Worm (Caenorhabditis elegans): ENCODE results near the gene unc-62.

Gene unc-62

DNA sequence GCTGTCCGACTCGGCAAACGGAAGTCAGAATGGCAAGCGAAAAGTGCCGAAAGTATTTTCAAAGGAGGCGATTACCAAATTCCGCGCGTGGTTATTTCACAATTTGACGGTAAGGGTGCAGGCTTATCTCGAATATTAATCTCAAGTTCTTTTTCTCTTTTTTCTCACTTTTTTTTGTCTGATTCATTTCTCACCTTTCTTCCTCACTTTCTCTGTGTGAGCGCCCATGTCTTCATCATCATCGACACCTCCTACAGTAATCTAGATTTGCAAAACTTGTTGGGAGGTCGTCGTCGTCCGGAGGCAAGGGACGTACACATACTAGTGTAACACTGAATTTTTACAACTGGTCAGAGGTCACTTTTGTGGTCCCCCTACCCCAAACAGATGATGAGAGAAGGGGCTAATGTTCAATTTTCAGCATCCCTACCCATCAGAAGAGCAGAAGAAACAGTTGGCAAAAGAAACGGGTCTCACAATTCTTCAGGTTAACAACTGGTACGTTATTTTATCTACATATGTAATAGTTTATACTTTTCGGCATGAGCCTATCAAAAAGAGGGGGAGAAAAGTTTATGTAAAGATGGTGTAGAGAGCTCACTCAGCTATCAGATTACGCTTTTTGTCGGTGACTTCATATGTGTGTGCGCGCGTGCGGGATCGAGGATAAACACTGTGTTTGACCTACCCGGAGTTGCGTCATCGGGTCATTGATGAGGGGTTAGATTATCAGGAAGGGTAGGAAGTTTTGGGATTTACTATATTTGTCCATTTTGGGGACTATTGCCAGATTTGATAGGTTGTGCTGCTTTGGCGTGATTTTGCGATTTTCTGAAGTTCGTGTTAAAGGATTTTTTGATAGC lies 8.4 kb downstream of the unc-62 start:
- TF ChIP-seq sptf-1 (tag; optimal IDR thresholded peaks at IDR 0.05) (no peak), fos-1 (tag; optimal IDR thresholded peaks at IDR 0.05) (no peak), tbx-2 (tag; optimal IDR thresholded peaks at IDR 0.05) (no peak), ama-1 (optimal IDR thresholded peaks at IDR 0.05) (no peak), lin-14 (GFP tag; optimal IDR thresholded peaks at IDR 0.05) (peak; percentile 40), lin-15B (tag; optimal IDR thresholded peaks at IDR 0.05) (no peak), lsy-2 (tag; optimal IDR thresholded peaks at IDR 0.05) (peak in 1 of 2 experiments; percentile 60), pqm-1 (tag; optimal IDR thresholded peaks at IDR 0.05) (no peak), blmp-1 (tag; optimal IDR thresholded peaks at IDR 0.05) (peak; percentile 88), rnt-1 (tag; optimal IDR thresholded peaks at IDR 0.05) (no peak), nhr-85 (tag) (peak; percentile 78), tlp-1 (tag; optimal IDR thresholded peaks at IDR 0.05) (peak; percentile 9), efl-1 (optimal IDR thresholded peaks at IDR 0.05) (no peak), efl-1 (GFP tag; optimal IDR thresholded peaks at IDR 0.05 in 1 of 2) (peak in 1 of 2 experiments; percentile 76), dsc-1 (tag; optimal IDR thresholded peaks at IDR 0.05) (no peak), egl-27 (tag; optimal IDR thresholded peaks at IDR 0.05) (no peak)

DNA sequence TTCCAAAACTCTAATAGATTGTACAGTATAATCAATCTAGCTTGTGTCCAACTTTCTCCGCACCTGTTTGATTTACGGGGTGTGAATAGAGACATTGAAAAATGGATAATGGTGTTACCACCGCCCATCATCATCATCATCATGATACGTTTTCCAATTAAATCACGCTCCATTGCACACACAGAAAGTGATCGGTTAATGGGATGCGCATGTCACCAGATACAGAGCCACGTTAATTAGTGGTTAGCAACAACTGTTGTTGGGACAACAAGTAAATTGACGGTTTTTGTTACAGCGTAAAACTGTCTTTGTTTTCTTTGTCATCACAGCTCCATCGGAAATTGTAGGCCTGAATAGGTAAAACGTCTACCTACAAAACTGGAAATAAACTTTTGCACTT lies 9.4 kb downstream of the unc-62 start:
- TF ChIP-seq tbx-2 (tag; optimal IDR thresholded peaks at IDR 0.05) (peak; percentile 3), rnt-1 (tag; optimal IDR thresholded peaks at IDR 0.05) (peak; percentile 10), blmp-1 (tag; optimal IDR thresholded peaks at IDR 0.05) (peak; percentile 15), ceh-8 (GFP tag; optimal IDR thresholded peaks at IDR 0.05) (no peak), nhr-85 (tag) (peak; percentile 77)

DNA sequence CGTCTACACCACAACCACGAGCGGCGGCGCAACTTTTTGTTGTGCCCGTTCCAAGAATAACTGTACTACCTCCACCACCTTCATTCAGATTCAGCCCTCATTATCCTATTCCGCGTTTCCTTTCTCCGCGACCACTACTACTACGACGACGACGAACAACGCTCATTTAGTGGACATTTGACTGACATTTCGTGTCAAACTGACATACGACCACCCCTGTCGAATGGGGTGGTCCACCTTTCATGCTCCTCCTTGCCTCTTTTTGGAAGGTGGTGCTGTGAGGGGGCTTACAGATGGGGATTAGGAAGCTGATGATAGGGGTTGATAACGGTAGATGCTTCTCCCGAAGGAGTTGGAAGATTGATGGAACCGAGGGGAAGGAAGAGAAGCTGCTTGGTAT lies 9.9 kb downstream of the unc-62 start:
- no peak for TF ChIP-seq efl-1 (optimal IDR thresholded peaks at IDR 0.05)
- TF ChIP-seq efl-1 (GFP tag; optimal IDR thresholded peaks at IDR 0.05 in 1 of 2), result peak in 1 of 2 experiments; percentile 91
- TF ChIP-seq nhr-237 (tag; optimal IDR thresholded peaks at IDR 0.05), result no peak

DNA sequence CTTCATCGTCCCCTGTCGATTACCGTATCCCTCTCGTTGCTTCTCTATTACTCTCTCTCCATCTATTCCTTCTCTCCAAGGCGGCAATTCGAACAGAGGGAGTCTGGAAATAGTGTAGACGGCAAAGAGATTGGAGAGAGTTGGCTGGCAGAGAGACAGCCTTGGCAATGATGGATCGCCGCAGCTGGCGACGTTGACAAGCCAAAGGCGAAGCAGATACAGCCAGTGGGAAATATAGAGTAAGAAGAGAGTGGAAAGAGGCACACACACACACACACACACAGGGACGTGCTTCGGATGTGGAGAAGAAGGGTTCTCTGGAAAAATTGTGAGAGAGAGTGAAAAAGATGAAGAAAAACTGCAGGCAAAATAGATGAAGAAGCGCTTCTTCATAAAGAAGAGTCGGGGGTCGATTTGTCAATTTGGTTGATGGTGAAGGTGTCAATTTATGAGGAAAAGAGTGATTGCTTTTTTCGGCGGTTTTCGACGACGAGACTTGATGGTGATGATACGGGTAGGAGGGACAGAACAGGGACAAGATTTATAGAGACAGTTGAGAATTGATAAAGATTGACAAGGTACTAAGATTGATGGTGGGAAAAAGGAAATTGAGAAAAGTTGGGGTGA lies 10.7 kb downstream of the unc-62 start:
- TF ChIP-seq egl-27 (tag; optimal IDR thresholded peaks at IDR 0.05) (no peak), lin-15B (tag; optimal IDR thresholded peaks at IDR 0.05) (no peak), tlp-1 (tag; optimal IDR thresholded peaks at IDR 0.05) (no peak), swsn-7 (tag; optimal IDR thresholded peaks at IDR 0.05) (peak; percentile 74), xbp-1 (tag; optimal IDR thresholded peaks at IDR 0.05) (peak; percentile 54), nhr-237 (tag; optimal IDR thresholded peaks at IDR 0.05) (no peak), zag-1 (tag; optimal IDR thresholded peaks at IDR 0.05) (no peak), snu-23 (GFP tag; optimal IDR thresholded peaks at IDR 0.05) (peak; percentile 84), rnt-1 (tag; optimal IDR thresholded peaks at IDR 0.05) (peak; percentile 88), unc-130 (tag; optimal IDR thresholded peaks at IDR 0.05) (peak; percentile 37), nhr-90 (tag; optimal IDR thresholded peaks at IDR 0.05; ENCODE audit: poor library complexity) (peak; percentile 56), efl-3 (GFP tag; optimal IDR thresholded peaks at IDR 0.05) (no peak), lin-13 (GFP tag; optimal IDR thresholded peaks at IDR 0.05) (peak; percentile 36), blmp-1 (tag; optimal IDR thresholded peaks at IDR 0.05) (peak; percentile 82), Y116A8C.19 (tag; optimal IDR thresholded peaks at IDR 0.05; ENCODE audit: borderline replicate concordance) (no peak), unc-62 (GFP tag; optimal IDR thresholded peaks at IDR 0.05) (peak; percentile 97), dpl-1 (GFP tag; optimal IDR thresholded peaks at IDR 0.05) (peak; percentile 2 to 50 (median 36)), mdl-1 (tag; optimal IDR thresholded peaks at IDR 0.05) (peak in 1 of 2 experiments; percentile 59), irx-1 (tag; optimal IDR thresholded peaks at IDR 0.05) (peak; percentile 63), ceh-82 (tag; optimal IDR thresholded peaks at IDR 0.05) (peak in 2 of 3 experiments; percentile 29 to 60), fos-1 (tag; optimal IDR thresholded peaks at IDR 0.05) (peak; percentile 32), ceh-88 (GFP tag; IDR thresholded peaks at IDR 0.05) (no peak), aly-2 (tag; optimal IDR thresholded peaks at IDR 0.05) (peak; percentile 42), hpl-2 (GFP tag; optimal IDR thresholded peaks at IDR 0.05) (no peak), mef-2 (tag; optimal IDR thresholded peaks at IDR 0.05) (peak; percentile 68), lsy-2 (tag; optimal IDR thresholded peaks at IDR 0.05) (peak; percentile 92 to 97), nhr-28 (tag; optimal IDR thresholded peaks at IDR 0.05) (no peak), sup-37 (GFP tag; optimal IDR thresholded peaks at IDR 0.05) (peak; percentile 24), ceh-8 (GFP tag; optimal IDR thresholded peaks at IDR 0.05) (peak; percentile 39), ama-1 (optimal IDR thresholded peaks at IDR 0.05) (peak; percentile 2), nhr-19 (GFP tag; conservative IDR thresholded peaks at IDR 0.05) (peak; percentile 61), lin-39 (tag; optimal IDR thresholded peaks at IDR 0.05) (peak; percentile 92), elt-2 (tag; optimal IDR thresholded peaks at IDR 0.05) (no peak), lin-14 (GFP tag; optimal IDR thresholded peaks at IDR 0.05) (peak; percentile 97), C16A3.4 (tag; optimal IDR thresholded peaks at IDR 0.05) (peak; percentile 53)
